Worm (Caenorhabditis elegans): ENCODE data around the gene vps-32.1.

The vps-32.1 gene

ce11 chrII:6592251-6592650 is 2.7 kb downstream of the vps-32.1 start, which contains the start of gene C56C10.9:
Gene C56C10.9, minus strand, starts transcription at chrII:6592351.
- TF ChIP-seq lin-32 (GFP tag; optimal IDR thresholded peaks at IDR 0.05) = no peak
- no peak for TF ChIP-seq ceh-43 (GFP tag; optimal IDR thresholded peaks at IDR 0.05)
- no peak for TF ChIP-seq unc-39 (tag; optimal IDR thresholded peaks at IDR 0.05)
- TF ChIP-seq unc-62 (GFP tag; optimal IDR thresholded peaks at IDR 0.05) = no peak
- no peak for TF ChIP-seq ztf-11 (tag; optimal IDR thresholded peaks at IDR 0.05)
- TF ChIP-seq elt-1 (tag; optimal IDR thresholded peaks at IDR 0.05; ENCODE audit: borderline replicate concordance, insufficient read depth) = no peak
- no peak for TF ChIP-seq blmp-1 (tag; optimal IDR thresholded peaks at IDR 0.05)
- no peak for TF ChIP-seq ceh-83 (GFP tag; optimal IDR thresholded peaks at IDR 0.05)
- no peak for TF ChIP-seq nhr-12 (tag; optimal IDR thresholded peaks at IDR 0.05)
- no peak for TF ChIP-seq sem-2 (GFP tag; optimal IDR thresholded peaks at IDR 0.05)
- TF ChIP-seq hlh-1 (tag; optimal IDR thresholded peaks at IDR 0.05) = no peak

- no peak for TF ChIP-seq sem-2 (GFP tag; optimal IDR thresholded peaks at IDR 0.05)
- no peak for TF ChIP-seq nhr-237 (tag; optimal IDR thresholded peaks at IDR 0.05)
- TF ChIP-seq mls-2 (tag; optimal IDR thresholded peaks at IDR 0.05) = no peak
- TF ChIP-seq ztf-11 (tag; optimal IDR thresholded peaks at IDR 0.05) = no peak
- no peak for TF ChIP-seq zip-8 (tag; optimal IDR thresholded peaks at IDR 0.05)
- no peak for TF ChIP-seq drap-1 (GFP tag; optimal IDR thresholded peaks at IDR 0.05)
- TF ChIP-seq blmp-1 (tag; optimal IDR thresholded peaks at IDR 0.05) = no peak
- no peak for TF ChIP-seq mab-5 (tag; optimal IDR thresholded peaks at IDR 0.05)
- no peak for TF ChIP-seq lin-13 (tag; optimal IDR thresholded peaks at IDR 0.05)
- TF ChIP-seq flh-1 (GFP tag; optimal IDR thresholded peaks at IDR 0.05) = no peak
- no peak for TF ChIP-seq ces-1 (GFP tag; optimal IDR thresholded peaks at IDR 0.05)
- TF ChIP-seq unc-120 (tag; optimal IDR thresholded peaks at IDR 0.05; ENCODE audit: poor library complexity, severe bottlenecking) = no peak
- no peak for TF ChIP-seq elt-1 (tag; optimal IDR thresholded peaks at IDR 0.05; ENCODE audit: borderline replicate concordance, insufficient read depth)
- no peak for TF ChIP-seq ceh-43 (GFP tag; optimal IDR thresholded peaks at IDR 0.05)
- TF ChIP-seq unc-39 (tag; optimal IDR thresholded peaks at IDR 0.05) = no peak
- no peak for TF ChIP-seq nhr-76 (tag; optimal IDR thresholded peaks at IDR 0.05)
- TF ChIP-seq unc-62 (GFP tag; optimal IDR thresholded peaks at IDR 0.05) = no peak
- TF ChIP-seq nhr-2 (tag; optimal IDR thresholded peaks at IDR 0.05) = no peak
Measured at ce11 chrII:6594151-6594550, 4.6 kb downstream of the vps-32.1 start, which contains the start of gene aipr-1. Gene aipr-1, minus strand, starts transcription at chrII:6594251.

DNA sequence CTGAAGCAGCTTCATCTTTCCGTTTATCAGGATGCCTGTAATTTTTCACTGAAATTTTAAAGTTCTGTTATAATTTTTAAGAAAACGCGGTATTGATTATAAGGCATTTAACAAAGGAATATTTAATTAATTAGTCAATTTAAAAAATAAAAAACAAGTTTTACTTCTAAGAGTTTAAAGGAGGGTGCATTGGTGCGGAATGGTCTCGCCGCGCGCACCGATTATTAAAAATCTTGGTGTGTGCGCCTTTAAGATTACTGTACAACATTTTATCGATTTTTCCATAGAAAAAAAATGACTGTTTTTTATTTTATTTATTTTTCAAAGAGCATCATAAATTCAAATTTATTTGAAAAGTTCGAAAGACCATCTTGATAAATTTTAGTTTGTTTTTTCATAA is 8.0 kb downstream of the vps-32.1 start:
- TF ChIP-seq unc-120 (tag; optimal IDR thresholded peaks at IDR 0.05; ENCODE audit: poor library complexity, severe bottlenecking) (no peak), drap-1 (GFP tag; optimal IDR thresholded peaks at IDR 0.05) (no peak), nhr-2 (tag; optimal IDR thresholded peaks at IDR 0.05) (no peak), lin-32 (GFP tag; optimal IDR thresholded peaks at IDR 0.05) (no peak), mab-5 (tag; optimal IDR thresholded peaks at IDR 0.05) (no peak), lsy-2 (tag; optimal IDR thresholded peaks at IDR 0.05) (no peak)

ce11 chrII:6598050-6598449 is 8.5 kb downstream of the vps-32.1 start, which contains the start of gene dnj-8:
Gene dnj-8, minus strand, starts transcription at chrII:6598080.
- no peak for TF ChIP-seq mls-2 (tag; optimal IDR thresholded peaks at IDR 0.05)
- no peak for TF ChIP-seq ham-2 (GFP tag; optimal IDR thresholded peaks at IDR 0.05)
- no peak for TF ChIP-seq ceh-43 (GFP tag; optimal IDR thresholded peaks at IDR 0.05)
- TF ChIP-seq lin-32 (GFP tag; optimal IDR thresholded peaks at IDR 0.05) = no peak
- TF ChIP-seq hlh-1 (tag; optimal IDR thresholded peaks at IDR 0.05) = no peak
- TF ChIP-seq nhr-237 (tag; optimal IDR thresholded peaks at IDR 0.05) = no peak
- no peak for TF ChIP-seq blmp-1 (tag; optimal IDR thresholded peaks at IDR 0.05)
- TF ChIP-seq mep-1 (tag; optimal IDR thresholded peaks at IDR 0.05) = no peak
- TF ChIP-seq mab-5 (tag; optimal IDR thresholded peaks at IDR 0.05) = no peak
- TF ChIP-seq nhr-28 (tag; optimal IDR thresholded peaks at IDR 0.05) = no peak
- TF ChIP-seq sptf-1 (tag; optimal IDR thresholded peaks at IDR 0.05) = no peak
- TF ChIP-seq bed-3 (GFP tag; optimal IDR thresholded peaks at IDR 0.05) = no peak
- no peak for TF ChIP-seq ces-1 (GFP tag; optimal IDR thresholded peaks at IDR 0.05)
- no peak for TF ChIP-seq nhr-12 (tag; optimal IDR thresholded peaks at IDR 0.05)
- TF ChIP-seq flh-1 (GFP tag; optimal IDR thresholded peaks at IDR 0.05) = no peak
- no peak for TF ChIP-seq unc-39 (tag; optimal IDR thresholded peaks at IDR 0.05)

DNA sequence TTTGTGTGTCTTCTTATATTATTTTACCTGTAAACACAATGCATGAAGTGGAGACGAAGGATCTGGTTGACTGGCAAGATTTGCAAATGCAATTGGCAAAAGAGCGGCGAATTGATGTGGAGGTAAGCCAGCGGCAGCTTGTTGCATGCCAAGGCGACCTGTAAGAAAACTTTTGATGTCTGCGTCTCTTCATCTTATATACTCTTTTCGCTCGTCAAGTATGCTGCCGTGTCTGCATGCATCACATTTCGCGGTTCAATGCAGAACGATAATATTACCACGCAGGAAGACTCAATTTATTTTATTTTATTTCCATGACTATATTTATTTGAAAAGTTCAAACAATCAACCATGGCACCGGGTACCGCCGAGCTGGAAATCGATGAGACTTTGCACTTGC is 11.5 kb downstream of the vps-32.1 start, which contains the start of gene vps-33.2:
Gene vps-33.2, plus strand, starts transcription at position 244 of the 400 bp plus-strand sequence.
- no peak for TF ChIP-seq lin-32 (GFP tag; optimal IDR thresholded peaks at IDR 0.05)
- TF ChIP-seq tbx-8 (GFP tag; optimal IDR thresholded peaks at IDR 0.05) = no peak
- TF ChIP-seq ceh-39 (tag; optimal IDR thresholded peaks at IDR 0.05) = peak; percentile 19
- TF ChIP-seq ztf-11 (tag; optimal IDR thresholded peaks at IDR 0.05) = no peak
- peak; percentile 79 for TF ChIP-seq ham-2 (GFP tag; optimal IDR thresholded peaks at IDR 0.05)
- no peak for TF ChIP-seq nhr-2 (tag; optimal IDR thresholded peaks at IDR 0.05)
- peak; percentile 42 for TF ChIP-seq pha-4 (tag; optimal IDR thresholded peaks at IDR 0.05)
- no peak for TF ChIP-seq zip-8 (tag; optimal IDR thresholded peaks at IDR 0.05)
- TF ChIP-seq ces-1 (GFP tag; optimal IDR thresholded peaks at IDR 0.05) = no peak
- peak; percentile 29 for TF ChIP-seq cnd-1 (tag; optimal IDR thresholded peaks at IDR 0.05)
- no peak for TF ChIP-seq mep-1 (tag; optimal IDR thresholded peaks at IDR 0.05)
- no peak for TF ChIP-seq ceh-43 (GFP tag; optimal IDR thresholded peaks at IDR 0.05)
- no peak for TF ChIP-seq nhr-28 (tag; optimal IDR thresholded peaks at IDR 0.05)
- no peak for TF ChIP-seq mls-2 (tag; optimal IDR thresholded peaks at IDR 0.05)
- no peak for TF ChIP-seq drap-1 (GFP tag; optimal IDR thresholded peaks at IDR 0.05)
- no peak for TF ChIP-seq hlh-1 (tag; optimal IDR thresholded peaks at IDR 0.05)
- TF ChIP-seq nhr-237 (tag; optimal IDR thresholded peaks at IDR 0.05) = no peak
- TF ChIP-seq flh-1 (GFP tag; optimal IDR thresholded peaks at IDR 0.05) = no peak
- TF ChIP-seq lin-13 (tag; optimal IDR thresholded peaks at IDR 0.05) = peak; percentile 6
- TF ChIP-seq sem-2 (GFP tag; optimal IDR thresholded peaks at IDR 0.05) = no peak
- TF ChIP-seq mab-5 (tag; optimal IDR thresholded peaks at IDR 0.05) = no peak
- no peak for TF ChIP-seq unc-62 (GFP tag; optimal IDR thresholded peaks at IDR 0.05)

Measured in whole organism, mixed stage, embryonic.